Fruit fly (Drosophila melanogaster) whole organism, embryonic: ENCODE results near the gene TfIIFbeta.

Experiments used
- CG11247 ChIP-seq: fragments of 200-800 bp; sonication (Bioruptor generic); IDR thresholded peaks from 2 replicates; pipeline ENCODE4 v1.3.6; 2022; ENCODE audit warnings: missing biosample characterization, missing genetic modification characterization
- CG8478 ChIP-seq: fragments of >200 bp; optimal IDR thresholded peaks from 2 replicates; lab custom pipeline; 2018

dm6 chr3R:10792604-10793003 lies 25.0 kb upstream of the TfIIFbeta start, which contains the start of gene CG14687:
- TF ChIP-seq CG11247 (GFP tag; lab: Robert Waterston, UW) (no peak), CG8478 (lab: Kevin White, UChicago) (no peak)
